Fruit fly (Drosophila melanogaster): ENCODE results near the gene TwdlZ.

Gene TwdlZ

dm6 chrX:16772882-16773827, 35.2 kb downstream of the TwdlZ start (continued):
- TF ChIP-seq CG3995 (GFP tag; optimal IDR thresholded peaks at IDR 0.05) (no peak), Vsx1 (GFP tag; optimal IDR thresholded peaks at IDR 0.05) (no peak), sd (tag; optimal IDR thresholded peaks at IDR 0.05) (no peak), aop (GFP tag; IDR thresholded peaks at IDR 0.05) (no peak), HmgD (GFP tag; optimal IDR thresholded peaks at IDR 0.05) (no peak), ewg (GFP tag; optimal IDR thresholded peaks at IDR 0.05) (peak; percentile 1), hb (GFP tag; IDR thresholded peaks at IDR 0.05; ENCODE audit: partially characterized antibody) (no peak), sens-2 (GFP tag; IDR thresholded peaks at IDR 0.05) (peak; percentile 65; the same call in 1 of the 2 replicates), bab2 (GFP tag; optimal IDR thresholded peaks at IDR 0.05) (peak; percentile 71), slou (GFP tag; optimal IDR thresholded peaks at IDR 0.05) (no peak), CG8765 (GFP tag; IDR thresholded peaks at IDR 0.05) (peak; percentile 82), dmrt11E (tag; optimal IDR thresholded peaks at IDR 0.05) (peak; percentile 44), bcd (GFP tag; optimal IDR thresholded peaks at IDR 0.05) (peak; percentile 36), eve (GFP tag; optimal IDR thresholded peaks at IDR 0.05) (peak; percentile 1 to 62), ac (GFP tag; optimal IDR thresholded peaks at IDR 0.05) (peak; percentile 5), Doc3 (GFP tag; IDR thresholded peaks at IDR 0.05; ENCODE audit: partially characterized antibody) (no peak), cas (GFP tag; IDR thresholded peaks at IDR 0.05) (no peak), crc (GFP tag; optimal IDR thresholded peaks at IDR 0.05) (no peak), CG30431 (GFP tag; optimal IDR thresholded peaks at IDR 0.05) (peak; percentile 46), CG17829 (tag; optimal IDR thresholded peaks at IDR 0.05) (peak; percentile 56), CG7357 (GFP tag; IDR thresholded peaks at IDR 0.05) (peak; percentile 39; the same call in 1 of the 3 replicates), CG14050 (GFP tag; IDR thresholded peaks at IDR 0.05) (no peak), CG10654 (GFP tag; optimal IDR thresholded peaks at IDR 0.05) (peak; percentile 34), Doc2 (GFP tag; IDR thresholded peaks at IDR 0.05) (no peak), lov (optimal IDR thresholded peaks at IDR 0.05) (no peak), lov (GFP tag; IDR thresholded peaks at IDR 0.05) (peak; percentile 81), CG7556 (GFP tag; optimal IDR thresholded peaks at IDR 0.05) (peak; percentile 17), bowl (GFP tag; IDR thresholded peaks at IDR 0.05) (0 out of 2 replicates have a peak, but pooled peaks have one; percentile 42), Bgb (GFP tag; IDR thresholded peaks at IDR 0.05; ENCODE audit: partially characterized antibody) (no peak), slp2 (GFP tag; optimal IDR thresholded peaks at IDR 0.05) (peak; percentile 46), Trl (optimal IDR thresholded peaks at IDR 0.05) (no peak), Trl (GFP tag; optimal IDR thresholded peaks at IDR 0.05) (peak; percentile 72), CG6654 (GFP tag; optimal IDR thresholded peaks at IDR 0.05) (no peak), gcm (GFP tag; optimal IDR thresholded peaks at IDR 0.05) (peak; percentile 75), hbn (GFP tag; IDR thresholded peaks at IDR 0.05; ENCODE audit: partially characterized antibody) (no peak), CG17802 (tag; optimal IDR thresholded peaks at IDR 0.05) (peak; percentile 30), CG42726 (GFP tag; IDR thresholded peaks at IDR 0.05; ENCODE audit: partially characterized antibody) (no peak), CG7271 (tag; optimal IDR thresholded peaks at IDR 0.05) (no peak), btn (GFP tag; optimal IDR thresholded peaks at IDR 0.05) (peak; percentile 9), pita (GFP tag; optimal IDR thresholded peaks at IDR 0.05) (no peak), D (optimal IDR thresholded peaks at IDR 0.05) (no peak), D (GFP tag; optimal IDR thresholded peaks at IDR 0.05) (peak; percentile 70), Dip3 (GFP tag; optimal IDR thresholded peaks at IDR 0.05) (no peak), Pdp1 (GFP tag; optimal IDR thresholded peaks at IDR 0.05) (peak; percentile 60 to 66), CG1602 (GFP tag; optimal IDR thresholded peaks at IDR 0.05) (peak; percentile 46), Sin3A (optimal IDR thresholded peaks at IDR 0.05) (no peak), YL-1 (GFP tag; optimal IDR thresholded peaks at IDR 0.05) (no peak), Sox100B (GFP tag; optimal IDR thresholded peaks at IDR 0.05) (peak; percentile 12), CG15269 (tag; optimal IDR thresholded peaks at IDR 0.05) (no peak), CG11456 (GFP tag; IDR thresholded peaks at IDR 0.05) (0 out of 3 replicates have a peak, but pooled peaks have one; percentile 40)

All from whole organism, embryonic.